Worm (Caenorhabditis elegans): ENCODE measurements around the gene appg-1.
A peak's percentile ranks its signal among the peaks of the same experiment; 100 is the strongest.

appg-1 gene

ce11 chrII:10325615-10326232 lies at the start of gene appg-1:
appg-1 (plus strand) TSS chrII:10326041.
- TF ChIP-seq sem-4 (tag; optimal IDR thresholded peaks at IDR 0.05) (no peak), mbf-1 (tag; optimal IDR thresholded peaks at IDR 0.05) (no peak), snpc-4 (tag; optimal IDR thresholded peaks at IDR 0.05) (no peak), sma-9 (GFP tag; optimal IDR thresholded peaks at IDR 0.05) (no peak), sma-9 (tag; optimal IDR thresholded peaks at IDR 0.05) (no peak), elt-3 (tag; optimal IDR thresholded peaks at IDR 0.05) (no peak), ztf-11 (tag; optimal IDR thresholded peaks at IDR 0.05) (no peak), ama-1 (optimal IDR thresholded peaks at IDR 0.05) (no peak), ztf-1 (GFP tag; conservative IDR thresholded peaks at IDR 0.05) (no peak), fos-1 (tag; optimal IDR thresholded peaks at IDR 0.05) (no peak), lin-13 (GFP tag; optimal IDR thresholded peaks at IDR 0.05) (no peak), nhr-237 (tag; optimal IDR thresholded peaks at IDR 0.05) (no peak), mdl-1 (tag; optimal IDR thresholded peaks at IDR 0.05) (no peak), ztf-4 (tag; optimal IDR thresholded peaks at IDR 0.05) (no peak), aly-2 (tag; optimal IDR thresholded peaks at IDR 0.05) (no peak), ceh-16 (tag; optimal IDR thresholded peaks at IDR 0.05) (no peak)

ce11 chrII:10279561-10279960 lies 46.3 kb upstream of the appg-1 start, which contains the start of gene ZK971.1:
ZK971.1 (minus strand) TSS chrII:10279661.
- TF ChIP-seq snpc-4 (tag; optimal IDR thresholded peaks at IDR 0.05) (no peak), aly-2 (tag; optimal IDR thresholded peaks at IDR 0.05) (no peak), dmd-4 (tag; optimal IDR thresholded peaks at IDR 0.05) (no peak), nhr-237 (tag; optimal IDR thresholded peaks at IDR 0.05) (no peak), nhr-129 (tag; optimal IDR thresholded peaks at IDR 0.05) (no peak), ztf-11 (tag; optimal IDR thresholded peaks at IDR 0.05) (no peak), mbf-1 (tag; optimal IDR thresholded peaks at IDR 0.05) (no peak), gmeb-1 (tag; optimal IDR thresholded peaks at IDR 0.05) (no peak), skn-1 (tag; optimal IDR thresholded peaks at IDR 0.05) (no peak), ama-1 (optimal IDR thresholded peaks at IDR 0.05) (no peak)

- TF ChIP-seq sma-3 (GFP tag; optimal IDR thresholded peaks at IDR 0.05) (no peak), ztf-4 (tag; optimal IDR thresholded peaks at IDR 0.05) (no peak), fos-1 (tag; optimal IDR thresholded peaks at IDR 0.05) (peak; percentile 3)
These were observed 44.2 kb upstream of the appg-1 start for ce11 chrII:10281674-10282073.

ce11 chrII:10283145-10283544 lies 42.7 kb upstream of the appg-1 start:
- no peak for TF ChIP-seq mab-5 (tag; optimal IDR thresholded peaks at IDR 0.05)
- TF ChIP-seq lin-13 (GFP tag; optimal IDR thresholded peaks at IDR 0.05): no peak
- no peak for TF ChIP-seq nhr-6 (tag; optimal IDR thresholded peaks at IDR 0.05)
- no peak for TF ChIP-seq lin-11 (tag; optimal IDR thresholded peaks at IDR 0.05)
- TF ChIP-seq egl-27 (tag; optimal IDR thresholded peaks at IDR 0.05): no peak
- TF ChIP-seq ceh-82 (tag; optimal IDR thresholded peaks at IDR 0.05): no peak
- no peak for TF ChIP-seq ZK546.5 (tag; optimal IDR thresholded peaks at IDR 0.05)
- TF ChIP-seq aly-2 (tag; optimal IDR thresholded peaks at IDR 0.05): no peak
- TF ChIP-seq blmp-1 (tag; optimal IDR thresholded peaks at IDR 0.05; ENCODE audit: insufficient read depth): no peak
- no peak for TF ChIP-seq unc-62 (GFP tag; optimal IDR thresholded peaks at IDR 0.05)
- TF ChIP-seq C34F6.9 (tag; optimal IDR thresholded peaks at IDR 0.05): no peak
- no peak for TF ChIP-seq ztf-11 (tag; optimal IDR thresholded peaks at IDR 0.05)
- TF ChIP-seq crh-2 (tag; optimal IDR thresholded peaks at IDR 0.05): no peak
- TF ChIP-seq elt-3 (tag; optimal IDR thresholded peaks at IDR 0.05): no peak
- TF ChIP-seq mdl-1 (tag; optimal IDR thresholded peaks at IDR 0.05): no peak

DNA sequence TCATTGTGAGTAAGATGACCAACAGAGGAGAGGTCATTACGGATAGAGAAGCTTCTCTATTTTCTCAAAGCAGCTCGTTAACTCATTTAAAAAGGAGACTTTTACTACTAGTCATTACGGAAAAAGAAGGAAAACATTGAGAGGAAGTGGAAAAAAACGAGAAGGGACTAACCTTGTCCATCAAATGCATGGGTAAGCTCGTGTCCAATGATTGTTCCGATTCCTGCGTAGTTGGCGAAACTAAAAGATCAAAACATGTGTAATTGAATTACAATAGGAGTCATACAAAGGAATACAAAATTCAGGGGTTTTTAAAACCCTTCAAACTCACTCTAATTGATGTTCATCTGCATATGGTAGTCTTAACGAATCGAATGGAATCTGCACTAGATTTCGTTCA lies 40.9 kb upstream of the appg-1 start:
- no peak for TF ChIP-seq lin-13 (GFP tag; optimal IDR thresholded peaks at IDR 0.05)
- peak in 1 of 2 experiments; percentile 3 for TF ChIP-seq lsy-2 (tag; optimal IDR thresholded peaks at IDR 0.05)

- TF ChIP-seq nhr-21 (tag; optimal IDR thresholded peaks at IDR 0.05) (peak; percentile 16), F13H6.1 (tag; optimal IDR thresholded peaks at IDR 0.05) (peak; percentile 16), lsy-2 (tag; optimal IDR thresholded peaks at IDR 0.05) (peak in 1 of 2 experiments; percentile 32), lin-13 (GFP tag; optimal IDR thresholded peaks at IDR 0.05) (no peak), nhr-25 (tag; optimal IDR thresholded peaks at IDR 0.05) (no peak), fos-1 (tag; optimal IDR thresholded peaks at IDR 0.05) (peak; percentile 22), nhr-129 (tag; optimal IDR thresholded peaks at IDR 0.05) (peak; percentile 79)
These were observed 36.9 kb upstream of the appg-1 start for ce11 chrII:10288926-10289325.

Measured in whole organism, L2 larva.